Worm (Caenorhabditis elegans) whole organism, L4 larva: ENCODE measurements around the gene pepm-1.

Experiments
- dmd-6 ChIP-seq: fragments of 200-800 bp; sonication (Bioruptor generic); IDR thresholded peaks from 2 replicates; pipeline ENCODE4 v1.3.6; 2022; ENCODE audit warnings: missing genetic modification reagents, missing genetic modification characterization, missing compliant biosample characterization
- hmg-1.1 ChIP-seq: fragments of 200-800 bp; sonication (Bioruptor generic); IDR thresholded peaks from 2 replicates; pipeline ENCODE4 v1.3.6; 2022; ENCODE audit warnings: missing genetic modification reagents, missing genetic modification characterization, missing compliant biosample characterization
- nhr-28 ChIP-seq: fragments of 150-350 bp; optimal IDR thresholded peaks from 2 replicates; lab custom pipeline; 2014; ENCODE audit warnings: missing biosample characterization, missing genetic modification characterization
- nhr-41 ChIP-seq: fragments of 200-800 bp; sonication (Bioruptor generic); IDR thresholded peaks from 2 replicates; pipeline ENCODE4 v1.3.6; 2022; ENCODE audit warnings: missing genetic modification reagents, missing genetic modification characterization, missing compliant biosample characterization
- spr-3 ChIP-seq: fragments of 200-800 bp; sonication (Bioruptor generic); optimal IDR thresholded peaks from 2 replicates; lab custom pipeline; 2018; ENCODE audit warnings: mild to moderate bottlenecking, missing genetic modification characterization, missing compliant biosample characterization

DNA sequence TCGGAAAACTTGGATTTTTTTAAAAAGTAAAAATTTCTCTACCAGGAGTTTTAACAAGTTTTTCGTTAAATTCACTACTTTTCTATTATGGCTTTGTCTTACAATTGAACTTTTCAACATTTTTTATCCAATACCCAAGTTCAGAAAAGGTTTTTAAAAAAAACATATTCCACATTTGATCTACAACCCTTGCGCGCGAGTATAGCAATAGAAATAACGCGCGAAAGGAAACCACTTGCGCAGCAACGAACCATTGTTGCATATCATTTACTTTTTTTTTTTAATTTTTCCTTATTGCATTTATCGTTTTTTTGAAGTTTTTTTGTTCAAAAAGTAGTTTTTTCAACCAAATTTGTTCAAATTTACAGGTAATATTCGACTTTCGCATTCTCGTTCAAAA is 43.1 kb upstream of the pepm-1 start, which contains the start of gene F40G12.11:
- TF ChIP-seq nhr-28 (no peak), hmg-1.1 (GFP tag; lab: Robert Waterston, UW) (no peak), spr-3 (GFP tag; lab: Kevin White, UChicago) (no peak), dmd-6 (GFP tag; lab: Robert Waterston, UW) (no peak), nhr-41 (GFP tag; lab: Robert Waterston, UW) (no peak)
